Worm (Caenorhabditis elegans) whole organism, young adult: ENCODE measurements around the gene K11H3.5.

Source experiments
- B0019.2 ChIP-seq: fragments of 200-800 bp; sonication (Bioruptor generic); conservative IDR thresholded peaks from 2 replicates; pipeline ENCODE4 v1.3.6; 2022; ENCODE audit warnings: missing genetic modification reagents, missing genetic modification characterization, missing compliant biosample characterization
- C06A6.2 ChIP-seq: fragments of 200-800 bp; sonication (Bioruptor generic); conservative IDR thresholded peaks from 2 replicates; pipeline ENCODE4 v1.3.6; 2022; ENCODE audit warnings: missing genetic modification characterization, missing compliant biosample characterization
- D2030.7 ChIP-seq: fragments of 200-800 bp; sonication (Bioruptor generic); IDR thresholded peaks from 2 replicates; pipeline ENCODE4 v1.3.6; 2022; ENCODE audit warnings: missing genetic modification reagents, missing genetic modification characterization, missing compliant biosample characterization
- F23B12.7 ChIP-seq: sonication (generic microtip); optimal IDR thresholded peaks from 2 replicates; lab custom pipeline; 2017; ENCODE audit warnings: missing genetic modification characterization, mild to moderate bottlenecking, missing compliant biosample characterization, antibody characterized with exemption, moderate library complexity; ENCODE audit not compliant: insufficient read depth
- F33H1.4 ChIP-seq: fragments of 200-800 bp; sonication (Bioruptor generic); IDR thresholded peaks from 2 replicates; pipeline ENCODE4 v1.3.6; 2022; ENCODE audit warnings: missing genetic modification reagents, missing genetic modification characterization, missing compliant biosample characterization
- F57A8.1 ChIP-seq: fragments of 200-800 bp; sonication (Bioruptor generic); optimal IDR thresholded peaks from 2 replicates; lab custom pipeline; 2018; ENCODE audit warnings: mild to moderate bottlenecking, missing genetic modification characterization, moderate library complexity, missing compliant biosample characterization
- K11D2.4 ChIP-seq: fragments of 200-800 bp; sonication (Bioruptor generic); IDR thresholded peaks from 2 replicates; pipeline ENCODE4 v1.3.6; 2022; ENCODE audit warnings: missing genetic modification reagents, missing genetic modification characterization, missing compliant biosample characterization
- K12H6.12 ChIP-seq: fragments of 200-800 bp; sonication (Bioruptor generic); optimal IDR thresholded peaks from 2 replicates; lab custom pipeline; 2018; ENCODE audit warnings: mild to moderate bottlenecking, missing genetic modification characterization, missing compliant biosample characterization
- Y53F4B.3 ChIP-seq: fragments of 200-800 bp; sonication (Bioruptor generic); IDR thresholded peaks from 2 replicates; pipeline ENCODE4 v1.3.6; 2022; ENCODE audit warnings: missing genetic modification reagents, missing genetic modification characterization, missing compliant biosample characterization
- Y79H2A.3 ChIP-seq: fragments of 200-800 bp; sonication (Bioruptor generic); conservative IDR thresholded peaks from 2 replicates; pipeline ENCODE4 v1.3.6; 2022; ENCODE audit warnings: missing genetic modification reagents, missing genetic modification characterization, missing compliant biosample characterization
- Y95B8A.8 ChIP-seq: fragments of 200-800 bp; sonication (Bioruptor generic); IDR thresholded peaks from 2 replicates; pipeline ENCODE4 v1.3.6; 2022; ENCODE audit warnings: missing genetic modification reagents, missing genetic modification characterization, missing compliant biosample characterization
- ZK185.1 ChIP-seq: sonication (generic microtip); optimal IDR thresholded peaks from 2 replicates; lab custom pipeline; 2016; ENCODE audit warnings: mild to moderate bottlenecking, missing genetic modification characterization, missing compliant biosample characterization; ENCODE audit not compliant: poor library complexity, severe bottlenecking
- attf-3 ChIP-seq: fragments of 200-800 bp; sonication (Bioruptor generic); conservative IDR thresholded peaks from 2 replicates; pipeline ENCODE4 v1.3.6; 2022; ENCODE audit warnings: missing genetic modification reagents, missing genetic modification characterization, missing compliant biosample characterization
- attf-6 ChIP-seq: fragments of 200-800 bp; sonication (Bioruptor generic); IDR thresholded peaks from 2 replicates; pipeline ENCODE4 v1.3.6; 2022; ENCODE audit warnings: missing genetic modification reagents, missing genetic modification characterization, missing compliant biosample characterization
- ceh-27 ChIP-seq: fragments of 200-800 bp; sonication (Bioruptor generic); optimal IDR thresholded peaks from 2 replicates; lab custom pipeline; 2018; ENCODE audit warnings: mild to moderate bottlenecking, missing genetic modification characterization, moderate library complexity, missing compliant biosample characterization
- ceh-40 ChIP-seq: fragments of 200-800 bp; sonication (Bioruptor generic); IDR thresholded peaks from 2 replicates; pipeline ENCODE4 v1.3.6; 2022; ENCODE audit warnings: missing genetic modification characterization, missing compliant biosample characterization
- ceh-58 ChIP-seq: fragments of 200-800 bp; sonication (Bioruptor generic); IDR thresholded peaks from 2 replicates; pipeline ENCODE4 v1.3.6; 2022; ENCODE audit warnings: missing genetic modification characterization, missing compliant biosample characterization
- ceh-91 ChIP-seq: fragments of 200-800 bp; sonication (Bioruptor generic); IDR thresholded peaks from 2 replicates; pipeline ENCODE4 v1.3.6; 2022; ENCODE audit warnings: missing genetic modification reagents, missing genetic modification characterization, missing compliant biosample characterization
- chd-7 ChIP-seq: sonication (generic microtip); optimal IDR thresholded peaks from 2 replicates; lab custom pipeline; 2016; ENCODE audit warnings: mild to moderate bottlenecking, missing genetic modification characterization, moderate library complexity, missing compliant biosample characterization
- dox-1 ChIP-seq: fragments of 200-800 bp; sonication (Bioruptor generic); IDR thresholded peaks from 2 replicates; pipeline ENCODE4 v1.3.6; 2022; ENCODE audit warnings: missing genetic modification reagents, missing genetic modification characterization, missing compliant biosample characterization
- egl-44 ChIP-seq: fragments of 200-800 bp; sonication (Bioruptor generic); IDR thresholded peaks from 2 replicates; pipeline ENCODE4 v1.3.6; 2022; ENCODE audit warnings: missing genetic modification reagents, missing genetic modification characterization, missing compliant biosample characterization
- egrh-3 ChIP-seq: fragments of 200-800 bp; sonication (Bioruptor generic); IDR thresholded peaks from 2 replicates; pipeline ENCODE4 v1.3.6; 2022; ENCODE audit warnings: missing genetic modification reagents, missing genetic modification characterization, missing compliant biosample characterization
- ets-4 ChIP-seq: fragments of 200-800 bp; sonication (Bioruptor generic); optimal IDR thresholded peaks from 2 replicates; lab custom pipeline; 2018; ENCODE audit warnings: mild to moderate bottlenecking, missing genetic modification characterization, missing compliant biosample characterization
- gei-17 ChIP-seq: fragments of 200-800 bp; sonication (Bioruptor generic); optimal IDR thresholded peaks from 2 replicates; lab custom pipeline; 2018; ENCODE audit warnings: mild to moderate bottlenecking, missing genetic modification characterization, missing compliant biosample characterization
- him-1 ChIP-seq: sonication (generic microtip); optimal IDR thresholded peaks from 2 replicates; lab custom pipeline; 2016; ENCODE audit warnings: missing genotype, missing genetic modification reagents, missing genetic modification characterization, missing compliant biosample characterization
- hlh-12 ChIP-seq: sonication (generic microtip); optimal IDR thresholded peaks from 2 replicates; lab custom pipeline; 2016; ENCODE audit warnings: missing genetic modification characterization, missing compliant biosample characterization
- hmg-1.2 ChIP-seq: fragments of 200-800 bp; sonication (Bioruptor generic); IDR thresholded peaks from 2 replicates; pipeline ENCODE4 v1.3.6; 2022; ENCODE audit warnings: missing genetic modification reagents, missing genetic modification characterization, missing compliant biosample characterization
- hmg-20 ChIP-seq: fragments of 200-800 bp; sonication (Bioruptor generic); IDR thresholded peaks from 2 replicates; pipeline ENCODE4 v1.3.6; 2022; ENCODE audit warnings: missing genetic modification reagents, missing genetic modification characterization, missing compliant biosample characterization
- hrde-1 ChIP-seq: sonication (generic microtip); optimal IDR thresholded peaks from 2 replicates; lab custom pipeline; 2016; ENCODE audit warnings: missing genetic modification characterization, mild to moderate bottlenecking, missing compliant biosample characterization, moderate library complexity, missing genotype, missing genetic modification reagents, borderline replicate concordance
- let-607 ChIP-seq, 2 experiments: fragments of 200-800 bp in 1 of 2; sonication (Bioruptor generic) in 1 of 2; sonication (generic microtip) in 1 of 2; optimal IDR thresholded peaks; 2 replicates each; lab custom pipeline; 2016 to 2018; ENCODE audit warnings: mild to moderate bottlenecking in 2 of 2, missing compliant biosample characterization in 2 of 2, missing genetic modification characterization in 2 of 2, moderate library complexity in 2 of 2, missing genotype in 1 of 2
- lin-54 ChIP-seq: fragments of 200-800 bp; sonication (Bioruptor generic); optimal IDR thresholded peaks from 2 replicates; lab custom pipeline; 2018; ENCODE audit warnings: mild to moderate bottlenecking, missing genetic modification characterization, missing compliant biosample characterization
- madf-3 ChIP-seq: fragments of 200-800 bp; sonication (Bioruptor generic); IDR thresholded peaks from 2 replicates; pipeline ENCODE4 v1.3.6; 2022; ENCODE audit warnings: missing genetic modification reagents, missing genetic modification characterization, missing compliant biosample characterization
- mcd-1 ChIP-seq: fragments of 200-800 bp; sonication (Bioruptor generic); IDR thresholded peaks from 2 replicates; pipeline ENCODE4 v1.3.6; 2022; ENCODE audit warnings: missing genetic modification reagents, missing genetic modification characterization, missing compliant biosample characterization
- nfya-1 ChIP-seq: sonication (generic microtip); optimal IDR thresholded peaks from 2 replicates; lab custom pipeline; 2017; ENCODE audit warnings: antibody characterized with exemption, missing compliant biosample characterization, missing genetic modification characterization, borderline replicate concordance; ENCODE audit not compliant: insufficient read depth
- nfyb-1 ChIP-seq: fragments of 200-800 bp; sonication (Bioruptor generic); IDR thresholded peaks from 2 replicates; pipeline ENCODE4 v1.3.6; 2022; ENCODE audit warnings: missing genetic modification reagents, missing genetic modification characterization, missing compliant biosample characterization
- snpc-1.1 ChIP-seq: sonication (generic microtip); optimal IDR thresholded peaks from 2 replicates; lab custom pipeline; 2017; ENCODE audit warnings: missing genetic modification characterization, mild to moderate bottlenecking, missing compliant biosample characterization, antibody characterized with exemption, moderate library complexity, missing genotype, missing genetic modification reagents; ENCODE audit not compliant: insufficient read depth
- snpc-1.3 ChIP-seq: sonication (generic microtip); optimal IDR thresholded peaks from 2 replicates; lab custom pipeline; 2017; ENCODE audit warnings: missing genetic modification characterization, mild to moderate bottlenecking, missing compliant biosample characterization, antibody characterized with exemption, moderate library complexity, missing genotype, missing genetic modification reagents; ENCODE audit not compliant: insufficient read depth
- sptf-2 ChIP-seq: fragments of 200-800 bp; sonication (Bioruptor generic); optimal IDR thresholded peaks from 2 replicates; lab custom pipeline; 2018; ENCODE audit warnings: mild to moderate bottlenecking, missing genetic modification characterization, missing compliant biosample characterization
- tlf-1 ChIP-seq: fragments of 200-800 bp; sonication (Bioruptor generic); optimal IDR thresholded peaks from 2 replicates; lab custom pipeline; 2018; ENCODE audit warnings: mild to moderate bottlenecking, missing genetic modification characterization, missing compliant biosample characterization
- unc-62 ChIP-seq: fragments of 150-350 bp; optimal IDR thresholded peaks from 2 replicates; lab custom pipeline; 2014; ENCODE audit warnings: missing biosample characterization, missing genetic modification reagents, missing genetic modification characterization
- zfh-2 ChIP-seq: fragments of 200-800 bp; sonication (Bioruptor generic); conservative IDR thresholded peaks from 2 replicates; pipeline ENCODE4 v1.3.6; 2022; ENCODE audit warnings: missing genetic modification reagents, missing genetic modification characterization, missing compliant biosample characterization
- zim-3 ChIP-seq: sonication (generic microtip); optimal IDR thresholded peaks from 2 replicates; lab custom pipeline; 2017; ENCODE audit warnings: mild to moderate bottlenecking, missing genetic modification characterization, moderate library complexity, missing compliant biosample characterization
- ztf-18 ChIP-seq: sonication (generic microtip); optimal IDR thresholded peaks from 2 replicates; lab custom pipeline; 2016; ENCODE audit warnings: missing genotype, mild to moderate bottlenecking, missing genetic modification characterization, missing compliant biosample characterization
- ztf-6 ChIP-seq: fragments of 200-800 bp; sonication (Bioruptor generic); IDR thresholded peaks from 2 replicates; pipeline ENCODE4 v1.3.6; 2022; ENCODE audit warnings: missing genetic modification reagents, missing genetic modification characterization, missing compliant biosample characterization

K11H3.5 gene

ce11 chrIII:9802045-9802444 lies 41.5 kb upstream of the K11H3.5 start (continued):
- TF ChIP-seq egrh-3 (no peak), D2030.7 (GFP tag; lab: Robert Waterston, UW) (no peak), ets-4 (GFP tag; lab: Kevin White, UChicago) (no peak), Y79H2A.3 (GFP tag; lab: Robert Waterston, UW) (0 out of 2 replicates have a peak, but pooled peaks have one; percentile 21), hrde-1 (tag; lab: Kevin White, UChicago) (peak; percentile 2), gei-17 (GFP tag; lab: Kevin White, UChicago) (no peak), hmg-1.2 (GFP tag; lab: Robert Waterston, UW) (no peak), F57A8.1 (GFP tag; lab: Kevin White, UChicago) (no peak), B0019.2 (GFP tag; lab: Robert Waterston, UW) (no peak), unc-62 (GFP tag; lab: Kevin White, UChicago) (no peak), him-1 (peak; percentile 73), nfya-1 (no peak), dox-1 (GFP tag; lab: Robert Waterston, UW) (0 out of 2 replicates have a peak, but pooled peaks have one; percentile 29)

- TF ChIP-seq ztf-18 (tag; lab: Kevin White, UChicago), result no peak
- no peak for TF ChIP-seq ceh-27 (GFP tag; lab: Kevin White, UChicago)
- TF ChIP-seq zfh-2 (GFP tag; lab: Robert Waterston, UW), result no peak
- TF ChIP-seq attf-6 (GFP tag; lab: Robert Waterston, UW), result no peak
- no peak for TF ChIP-seq ceh-91 (GFP tag; lab: Robert Waterston, UW)
- peak; percentile 40 for TF ChIP-seq ZK185.1 (tag; lab: Kevin White, UChicago)
- TF ChIP-seq egl-44 (GFP tag; lab: Robert Waterston, UW), result no peak
- no peak for TF ChIP-seq snpc-1.3
- peak; percentile 33; the same call in 1 of the 2 replicates for TF ChIP-seq dox-1 (GFP tag; lab: Robert Waterston, UW)
- TF ChIP-seq Y53F4B.3 (GFP tag; lab: Robert Waterston, UW), result no peak
- no peak for TF ChIP-seq him-1
- TF ChIP-seq K11D2.4 (GFP tag; lab: Robert Waterston, UW), result peak; percentile 38; the same call in 1 of the 2 replicates
- peak; percentile 21 for TF ChIP-seq F23B12.7
- TF ChIP-seq B0019.2 (GFP tag; lab: Robert Waterston, UW), result no peak
- peak; percentile 33; the same call in 1 of the 2 replicates for TF ChIP-seq mcd-1 (GFP tag; lab: Robert Waterston, UW)
- 0 out of 2 replicates have a peak, but pooled peaks have one; percentile 18 for TF ChIP-seq C06A6.2 (GFP tag; lab: Robert Waterston, UW)
- TF ChIP-seq lin-54 (GFP tag; lab: Kevin White, UChicago), result no peak
- no peak for TF ChIP-seq nfya-1
- TF ChIP-seq madf-3 (GFP tag; lab: Robert Waterston, UW), result no peak
- 0 out of 2 replicates have a peak, but pooled peaks have one; percentile 7 for TF ChIP-seq attf-3 (GFP tag; lab: Robert Waterston, UW)
- no peak for TF ChIP-seq ceh-40 (GFP tag; lab: Robert Waterston, UW)
- TF ChIP-seq hrde-1 (tag; lab: Kevin White, UChicago), result no peak
- no peak for TF ChIP-seq F33H1.4 (GFP tag; lab: Robert Waterston, UW)
- peak; percentile 72 for TF ChIP-seq nfyb-1 (GFP tag; lab: Robert Waterston, UW)
- TF ChIP-seq hlh-12 (tag; lab: Kevin White, UChicago), result no peak
- no peak for TF ChIP-seq ceh-58 (GFP tag; lab: Robert Waterston, UW)
- peak in 1 of 2 experiments; percentile 2 for TF ChIP-seq let-607 (tag; optimal IDR thresholded peaks at IDR 0.05; lab: Kevin White, UChicago)
- TF ChIP-seq snpc-1.1, result no peak
- TF ChIP-seq hmg-20, result no peak
- TF ChIP-seq zim-3 (tag; lab: Kevin White, UChicago), result peak; percentile 67
- no peak for TF ChIP-seq K12H6.12
- TF ChIP-seq chd-7 (tag; lab: Kevin White, UChicago), result no peak
- no peak for TF ChIP-seq ztf-6
- peak; percentile 1 for TF ChIP-seq tlf-1
- no peak for TF ChIP-seq sptf-2 (GFP tag; lab: Kevin White, UChicago)
- TF ChIP-seq Y95B8A.8, result peak; percentile 40; the same call in 1 of the 2 replicates
Observed at ce11 chrIII:9804997-9805610, 38.5 kb upstream of the K11H3.5 start, which contains the start of gene riok-3. Gene riok-3 (minus strand): TSS chrIII:9805011.
